Worm (Caenorhabditis elegans): Measurements from ENCODE around the gene spig-4.
A peak's percentile ranks its signal among the peaks of the same experiment; 100 is the strongest.
"Not testable (repeated sequence)": the region's sequence is repeated elsewhere in the genome, so short reads cannot be mapped to it uniquely, and the experiment has no call there.

spig-4 gene

DNA sequence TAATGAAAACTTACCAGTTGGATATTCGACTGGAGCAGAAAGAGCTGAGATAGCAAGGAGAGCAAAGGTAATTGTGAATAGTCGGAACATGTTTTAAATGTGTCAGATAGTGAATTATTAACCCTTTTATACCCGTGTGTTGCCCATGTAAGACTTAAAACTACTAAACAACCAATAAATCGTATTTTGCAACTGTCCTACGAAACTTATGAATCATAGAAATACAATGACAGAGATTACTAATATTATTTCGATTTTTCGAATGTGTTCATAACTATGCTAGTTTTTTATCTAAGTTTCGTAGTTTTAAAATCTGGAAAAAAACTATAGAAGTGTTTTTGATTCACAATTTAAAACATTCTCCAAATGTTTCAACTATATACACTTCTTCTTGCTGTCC, at the start of gene spig-4:
spig-4 (minus strand) TSS at position 101 of the 400 bp plus-strand sequence.
- TF ChIP-seq nhr-120 (GFP tag; IDR thresholded peaks at IDR 0.05); repo-1 (tag; optimal IDR thresholded peaks at IDR 0.05); nfya-1 (tag; optimal IDR thresholded peaks at IDR 0.05; ENCODE audit: borderline replicate concordance, insufficient read depth): not testable (repeated sequence)

DNA sequence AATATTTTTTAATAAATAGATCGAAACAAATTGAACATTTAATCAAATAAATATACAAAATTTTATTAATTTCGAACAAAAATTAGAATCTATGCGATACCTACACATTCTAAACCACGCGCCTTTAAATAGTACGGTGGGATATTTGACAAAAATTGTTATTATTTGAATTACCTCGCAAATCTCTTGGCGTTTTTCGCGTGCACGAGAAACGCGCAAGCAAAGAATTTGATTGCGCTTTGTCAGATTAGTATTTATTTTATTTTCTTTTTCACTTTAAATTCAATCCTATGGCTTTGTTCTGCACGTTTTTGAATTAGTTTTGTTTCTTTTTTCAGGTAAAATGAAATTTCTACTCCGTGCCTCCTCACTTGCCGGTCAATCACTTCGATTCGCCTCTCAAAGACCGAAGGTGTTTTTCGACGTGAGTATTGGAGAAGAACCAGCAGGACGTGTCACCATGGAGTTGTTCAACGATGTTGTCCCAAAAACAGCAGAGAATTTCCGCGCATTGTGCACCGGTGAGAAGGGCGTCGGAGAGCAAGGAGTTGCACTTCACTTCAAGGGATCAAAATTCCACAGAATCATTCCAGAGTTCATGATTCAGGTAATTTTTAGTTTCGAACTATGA, 49.2 kb upstream of the spig-4 start, which contains the start of gene cyn-1:
cyn-1 (plus strand) TSS at position 339 of the 631 bp plus-strand sequence.
- TF ChIP-seq tbp1 (GFP tag; optimal IDR thresholded peaks at IDR 0.05) (peak; percentile 66), hsf-1 (GFP tag; IDR thresholded peaks at IDR 0.05) (0 out of 2 replicates have a peak, but pooled peaks have one; percentile 9), let-607 (tag; optimal IDR thresholded peaks at IDR 0.05) (peak in 1 of 2 experiments; percentile 44), K12H6.12 (tag; optimal IDR thresholded peaks at IDR 0.05) (no peak), mxl-1 (tag; optimal IDR thresholded peaks at IDR 0.05) (no peak), F22D6.2 (tag; optimal IDR thresholded peaks at IDR 0.05) (peak; percentile 15), egrh-3 (GFP tag; IDR thresholded peaks at IDR 0.05) (no peak), lin-54 (GFP tag; optimal IDR thresholded peaks at IDR 0.05) (peak; percentile 96), ccch-3 (GFP tag; optimal IDR thresholded peaks at IDR 0.05) (no peak), sptf-2 (GFP tag; optimal IDR thresholded peaks at IDR 0.05) (no peak), lin-40 (tag; optimal IDR thresholded peaks at IDR 0.05) (peak; percentile 81), attf-3 (GFP tag; conservative IDR thresholded peaks at IDR 0.05) (peak; percentile 58; the same call in 1 of the 2 replicates), hmg-1.2 (GFP tag; IDR thresholded peaks at IDR 0.05) (peak; percentile 53), madf-8 (GFP tag; conservative IDR thresholded peaks at IDR 0.05) (peak; percentile 34; the same call in 1 of the 2 replicates), F33H1.4 (GFP tag; IDR thresholded peaks at IDR 0.05) (0 out of 2 replicates have a peak, but pooled peaks have one; percentile 52), C06A6.2 (GFP tag; conservative IDR thresholded peaks at IDR 0.05) (no peak), dpl-1 (GFP tag; optimal IDR thresholded peaks at IDR 0.05) (peak; percentile 75), egl-18 (GFP tag; IDR thresholded peaks at IDR 0.05) (no peak), aptf-3 (GFP tag; IDR thresholded peaks at IDR 0.05) (no peak), hrde-1 (tag; optimal IDR thresholded peaks at IDR 0.05; ENCODE audit: borderline replicate concordance) (peak; percentile 55), F57A8.1 (GFP tag; optimal IDR thresholded peaks at IDR 0.05) (no peak), ztf-18 (tag; optimal IDR thresholded peaks at IDR 0.05) (peak; percentile 96), F52B5.7 (tag; optimal IDR thresholded peaks at IDR 0.05) (no peak), tbx-9 (tag; optimal IDR thresholded peaks at IDR 0.05; ENCODE audit: borderline replicate concordance) (no peak), snpc-3.4 (tag; optimal IDR thresholded peaks at IDR 0.05) (peak; percentile 71), K11D2.4 (GFP tag; IDR thresholded peaks at IDR 0.05) (peak; percentile 25; the same call in 1 of the 2 replicates), madf-10 (tag; optimal IDR thresholded peaks at IDR 0.05) (peak; percentile 51), B0336.3 (GFP tag; IDR thresholded peaks at IDR 0.05) (peak; percentile 82), F23B12.7 (tag; optimal IDR thresholded peaks at IDR 0.05; ENCODE audit: insufficient read depth) (peak; percentile 58), rcor-1 (GFP tag; IDR thresholded peaks at IDR 0.05) (peak; percentile 53), ceh-58 (GFP tag; IDR thresholded peaks at IDR 0.05) (no peak), ztf-6 (GFP tag; IDR thresholded peaks at IDR 0.05) (no peak), ceh-91 (GFP tag; IDR thresholded peaks at IDR 0.05) (0 out of 2 replicates have a peak, but pooled peaks have one; percentile 11), mel-28 (tag; optimal IDR thresholded peaks at IDR 0.05; ENCODE audit: borderline replicate concordance) (no peak), nhr-27 (tag; optimal IDR thresholded peaks at IDR 0.05) (no peak), him-1 (tag; optimal IDR thresholded peaks at IDR 0.05) (peak; percentile 59), lin-35 (GFP tag; optimal IDR thresholded peaks at IDR 0.05) (peak; percentile 61 to 96 (median 74)), ztf-26 (tag; optimal IDR thresholded peaks at IDR 0.05) (peak; percentile 42), xnd-1 (tag; optimal IDR thresholded peaks at IDR 0.05) (peak; percentile 45), repo-1 (tag; optimal IDR thresholded peaks at IDR 0.05) (no peak), pbrm-1 (GFP tag; IDR thresholded peaks at IDR 0.05) (peak; percentile 25; the same call in 1 of the 2 replicates), D2030.7 (GFP tag; IDR thresholded peaks at IDR 0.05) (peak; percentile 54; the same call in 1 of the 2 replicates), bed-1 (GFP tag; IDR thresholded peaks at IDR 0.05) (no peak)

Data from whole organism, young adult.